Fruit fly (Drosophila melanogaster) whole organism, embryonic: Measurements from ENCODE around the gene sunn.

Experiments
- Adf1 ChIP-seq: fragments of 200-800 bp; sonication (Bioruptor generic); IDR thresholded peaks from 2 replicates; pipeline ENCODE4 v1.3.6; 2022; ENCODE audit warnings: missing biosample characterization, missing genetic modification characterization
- Bdp1 ChIP-seq: fragments of 200-800 bp; sonication (Bioruptor generic); optimal IDR thresholded peaks from 3 replicates; lab custom pipeline; 2016; ENCODE audit warnings: missing biosample characterization, missing genetic modification characterization
- CG10543 ChIP-seq: fragments of 200-800 bp; sonication (Bioruptor generic); optimal IDR thresholded peaks from 3 replicates; lab custom pipeline; 2017; ENCODE audit warnings: missing biosample characterization, mild to moderate bottlenecking, missing genetic modification characterization, moderate library complexity
- CG11247 ChIP-seq: fragments of 200-800 bp; sonication (Bioruptor generic); IDR thresholded peaks from 2 replicates; pipeline ENCODE4 v1.3.6; 2022; ENCODE audit warnings: missing biosample characterization, missing genetic modification characterization
- CG11398 ChIP-seq: fragments of 200-800 bp; sonication (Bioruptor generic); optimal IDR thresholded peaks from 2 replicates; lab custom pipeline; 2016; ENCODE audit warnings: missing biosample characterization, missing genetic modification characterization
- CG14667 ChIP-seq: fragments of 200-800 bp; sonication (Bioruptor generic); IDR thresholded peaks from 2 replicates; pipeline ENCODE4 v1.3.6; 2022; ENCODE audit warnings: missing biosample characterization, missing genetic modification characterization
- CG15073 ChIP-seq: fragments of 200-800 bp; sonication (Bioruptor generic); optimal IDR thresholded peaks from 2 replicates; lab custom pipeline; 2016; ENCODE audit warnings: missing biosample characterization, missing genetic modification characterization
- CG16813 ChIP-seq: fragments of 200-800 bp; sonication (Bioruptor generic); IDR thresholded peaks from 3 replicates; pipeline ENCODE4 v1.3.6; 2022; ENCODE audit warnings: missing biosample characterization, missing genetic modification characterization; ENCODE audit not compliant: partially characterized antibody
- CG16815 ChIP-seq: fragments of 200-800 bp; sonication (Bioruptor generic); optimal IDR thresholded peaks from 3 replicates; lab custom pipeline; 2017; ENCODE audit warnings: missing biosample characterization, mild to moderate bottlenecking, missing genetic modification characterization
- CG17359 ChIP-seq: fragments of 200-800 bp; sonication (Bioruptor generic); optimal IDR thresholded peaks from 3 replicates; lab custom pipeline; 2018; ENCODE audit warnings: missing biosample characterization, mild to moderate bottlenecking, missing genetic modification characterization, moderate library complexity
- CG2129 ChIP-seq: fragments of 200-800 bp; sonication (Bioruptor generic); IDR thresholded peaks from 2 replicates; pipeline ENCODE4 v1.3.6; 2022; ENCODE audit warnings: missing biosample characterization, missing genetic modification characterization; ENCODE audit not compliant: partially characterized antibody
- CG2678 ChIP-seq: fragments of 200-800 bp; sonication (Bioruptor generic); optimal IDR thresholded peaks from 3 replicates; lab custom pipeline; 2019; ENCODE audit warnings: missing biosample characterization, mild to moderate bottlenecking, missing genetic modification characterization, moderate library complexity
- CG31224 ChIP-seq: fragments of 200-800 bp; sonication (Bioruptor generic); IDR thresholded peaks from 2 replicates; pipeline ENCODE4 v1.3.6; 2022; ENCODE audit warnings: missing biosample characterization, missing genetic modification characterization
- CG3163 ChIP-seq: fragments of 200-800 bp; sonication (Bioruptor generic); optimal IDR thresholded peaks from 3 replicates; lab custom pipeline; 2016; ENCODE audit warnings: missing biosample characterization, missing genetic modification characterization
- CG33213 ChIP-seq: fragments of 200-800 bp; sonication (Bioruptor generic); optimal IDR thresholded peaks from 3 replicates; lab custom pipeline; 2016; ENCODE audit warnings: missing biosample characterization, missing genetic modification characterization
- CG34376 ChIP-seq: fragments of 200-800 bp; sonication (Bioruptor generic); optimal IDR thresholded peaks from 2 replicates; lab custom pipeline; 2018; ENCODE audit warnings: missing biosample characterization, mild to moderate bottlenecking, missing genetic modification characterization
- CG42726 ChIP-seq: fragments of 200-800 bp; sonication (Bioruptor generic); IDR thresholded peaks from 2 replicates; pipeline ENCODE4 v1.3.6; 2022; ENCODE audit warnings: missing biosample characterization, missing genetic modification characterization; ENCODE audit not compliant: partially characterized antibody
- CG4424 ChIP-seq: fragments of 200-800 bp; sonication (Bioruptor generic); optimal IDR thresholded peaks from 3 replicates; lab custom pipeline; 2016; ENCODE audit warnings: missing biosample characterization, missing genetic modification characterization
- CG7556 ChIP-seq: fragments of 200-800 bp; sonication (Bioruptor generic); optimal IDR thresholded peaks from 2 replicates; lab custom pipeline; 2017; ENCODE audit warnings: missing biosample characterization, mild to moderate bottlenecking, missing genetic modification characterization
- CG7928 ChIP-seq: fragments of 200-800 bp; sonication (Bioruptor generic); optimal IDR thresholded peaks from 2 replicates; lab custom pipeline; 2017; ENCODE audit warnings: missing biosample characterization, mild to moderate bottlenecking, missing genetic modification characterization
- CG9797 ChIP-seq: fragments of 200-800 bp; sonication (Bioruptor generic); optimal IDR thresholded peaks from 3 replicates; lab custom pipeline; 2018; ENCODE audit warnings: missing biosample characterization, mild to moderate bottlenecking, missing genetic modification characterization
- Camta ChIP-seq: fragments of 200-800 bp; sonication (Bioruptor generic); optimal IDR thresholded peaks from 2 replicates; lab custom pipeline; 2016; ENCODE audit warnings: missing biosample characterization, missing genetic modification characterization
- Gsc ChIP-seq: fragments of 200-800 bp; sonication (Bioruptor generic); IDR thresholded peaks from 2 replicates; pipeline ENCODE4 v1.3.6; 2022; ENCODE audit warnings: missing biosample characterization, missing genetic modification characterization
- H2.0 ChIP-seq: fragments of 200-800 bp; sonication (Bioruptor generic); IDR thresholded peaks from 2 replicates; pipeline ENCODE4 v1.3.6; 2022; ENCODE audit warnings: missing biosample characterization, missing genetic modification characterization
- HLH54F ChIP-seq: fragments of 200-800 bp; sonication (Bioruptor generic); optimal IDR thresholded peaks from 3 replicates; lab custom pipeline; 2016; ENCODE audit warnings: missing biosample characterization, missing genetic modification characterization
- HLHmδ ChIP-seq: fragments of 200-800 bp; sonication (Bioruptor generic); optimal IDR thresholded peaks from 2 replicates; lab custom pipeline; 2018; ENCODE audit warnings: missing biosample characterization, mild to moderate bottlenecking, missing genetic modification characterization, moderate library complexity
- Scr ChIP-seq: fragments of 200-800 bp; sonication (Bioruptor generic); IDR thresholded peaks from 2 replicates; pipeline ENCODE4 v1.3.6; 2022; ENCODE audit warnings: missing biosample characterization, missing genetic modification characterization; ENCODE audit not compliant: partially characterized antibody
- Ssrp ChIP-seq: fragments of 200-800 bp; sonication (Bioruptor generic); optimal IDR thresholded peaks from 2 replicates; lab custom pipeline; 2018; ENCODE audit warnings: missing biosample characterization, mild to moderate bottlenecking, missing genetic modification characterization, moderate library complexity
- Vsx1 ChIP-seq: fragments of 200-800 bp; sonication (Bioruptor generic); optimal IDR thresholded peaks from 2 replicates; lab custom pipeline; 2017; ENCODE audit warnings: missing biosample characterization, mild to moderate bottlenecking, missing genetic modification characterization, missing genetic modification reagents
- az2 ChIP-seq: fragments of 200-800 bp; sonication (Bioruptor generic); optimal IDR thresholded peaks from 3 replicates; lab custom pipeline; 2016; ENCODE audit warnings: missing biosample characterization, missing genetic modification characterization
- cas ChIP-seq: fragments of 200-800 bp; sonication (Bioruptor generic); IDR thresholded peaks from 2 replicates; pipeline ENCODE4 v1.3.6; 2022; ENCODE audit warnings: missing biosample characterization, missing genetic modification characterization
- gce ChIP-seq: fragments of 200-800 bp; sonication (Bioruptor generic); IDR thresholded peaks from 3 replicates; pipeline ENCODE4 v1.3.6; 2022; ENCODE audit warnings: missing biosample characterization, missing genetic modification characterization
- grau ChIP-seq: fragments of 200-800 bp; optimal IDR thresholded peaks from 3 replicates; lab custom pipeline; 2019; ENCODE audit warnings: missing biosample characterization, mild to moderate bottlenecking, missing genetic modification characterization, moderate library complexity
- hth ChIP-seq: fragments of >200 bp; optimal IDR thresholded peaks from 2 replicates; lab custom pipeline; 2017; ENCODE audit warnings: inconsistent platforms
- maf-S ChIP-seq: fragments of 200-800 bp; sonication (Bioruptor generic); optimal IDR thresholded peaks from 2 replicates; lab custom pipeline; 2016; ENCODE audit warnings: missing biosample characterization, missing genetic modification characterization
- nmo ChIP-seq: fragments of 200-800 bp; sonication (Bioruptor generic); optimal IDR thresholded peaks from 2 replicates; lab custom pipeline; 2018; ENCODE audit warnings: missing biosample characterization, mild to moderate bottlenecking, missing genetic modification characterization, moderate library complexity
- oc ChIP-seq: fragments of 200-800 bp; sonication (Bioruptor generic); optimal IDR thresholded peaks from 2 replicates; lab custom pipeline; 2018; ENCODE audit warnings: missing biosample characterization, mild to moderate bottlenecking, missing genetic modification characterization, moderate library complexity
- otp ChIP-seq: fragments of 200-800 bp; sonication (Bioruptor generic); IDR thresholded peaks from 3 replicates; pipeline ENCODE4, ENCODE4 v1.3.6; 2022; ENCODE audit warnings: missing biosample characterization, missing genetic modification characterization
- pb ChIP-seq: fragments of 200-800 bp; sonication (Bioruptor generic); optimal IDR thresholded peaks from 3 replicates; lab custom pipeline; 2016; ENCODE audit warnings: missing biosample characterization, missing genetic modification characterization
- phol ChIP-seq: fragments of 200-800 bp; sonication (Bioruptor generic); optimal IDR thresholded peaks from 3 replicates; lab custom pipeline; 2018; ENCODE audit warnings: missing biosample characterization, mild to moderate bottlenecking, missing genetic modification characterization, moderate library complexity
- psq ChIP-seq: fragments of 200-800 bp; sonication (Bioruptor generic); optimal IDR thresholded peaks from 2 replicates; lab custom pipeline; 2017; ENCODE audit warnings: missing biosample characterization, missing genetic modification characterization
- repo ChIP-seq: fragments of 200-800 bp; sonication (Bioruptor generic); optimal IDR thresholded peaks from 2 replicates; lab custom pipeline; 2016; ENCODE audit warnings: missing biosample characterization, missing genetic modification characterization
- row ChIP-seq: fragments of 200-800 bp; sonication (Bioruptor generic); IDR thresholded peaks from 3 replicates; pipeline ENCODE4 v1.3.6; 2022; ENCODE audit warnings: missing biosample characterization, missing genetic modification characterization
- sens-2 ChIP-seq: fragments of 200-800 bp; sonication (Bioruptor generic); IDR thresholded peaks from 2 replicates; pipeline ENCODE4 v1.3.6; 2022; ENCODE audit warnings: missing biosample characterization, missing genetic modification characterization
- sim ChIP-seq: fragments of 200-800 bp; sonication (Bioruptor generic); IDR thresholded peaks from 2 replicates; pipeline ENCODE4 v1.3.6; 2022; ENCODE audit warnings: missing biosample characterization, missing genetic modification characterization
- slp2 ChIP-seq: fragments of 200-800 bp; sonication (Bioruptor generic); optimal IDR thresholded peaks from 2 replicates; lab custom pipeline; 2016; ENCODE audit warnings: missing biosample characterization, missing genetic modification characterization
- so ChIP-seq: fragments of 200-800 bp; sonication (Bioruptor generic); IDR thresholded peaks from 3 replicates; pipeline ENCODE4 v1.3.6; 2022; ENCODE audit warnings: missing biosample characterization, missing genetic modification characterization
- stc ChIP-seq: fragments of 200-800 bp; sonication (Bioruptor generic); IDR thresholded peaks from 2 replicates; pipeline ENCODE4 v1.3.6; 2022; ENCODE audit warnings: missing biosample characterization, missing genetic modification characterization
- ttk ChIP-seq: fragments of 200-800 bp; sonication (Bioruptor generic); IDR thresholded peaks from 2 replicates; pipeline ENCODE4 v2.1.2; 2022; ENCODE audit warnings: missing biosample characterization, missing genetic modification characterization
- usp ChIP-seq: fragments of >200 bp; optimal IDR thresholded peaks from 2 replicates; lab custom pipeline; 2017; ENCODE audit warnings: missing biosample characterization, missing genetic modification characterization
- wdn ChIP-seq: fragments of 200-800 bp; sonication (Bioruptor generic); IDR thresholded peaks from 2 replicates; pipeline ENCODE4 v1.3.6; 2022; ENCODE audit warnings: missing biosample characterization, missing genetic modification characterization
- wor ChIP-seq: fragments of 200-800 bp; sonication (Bioruptor generic); IDR thresholded peaks from 2 replicates; pipeline ENCODE4 v1.3.6; 2022; ENCODE audit warnings: missing biosample characterization, missing genetic modification characterization

Gene sunn

dm6 chr3L:11680298-11680697 lies 47.9 kb upstream of the sunn start, which contains the start of gene CG32085 (continued):
- peak; percentile 42 for TF ChIP-seq CG34376 (GFP tag; lab: Kevin White, UChicago)
- TF ChIP-seq pb (GFP tag; lab: Kevin White, UChicago) = peak; percentile 25
- TF ChIP-seq CG7556 (GFP tag; lab: Kevin White, UChicago) = peak; percentile 56
- peak; percentile 54; the same call in 1 of the 2 replicates for TF ChIP-seq wdn (GFP tag; lab: Robert Waterston, UW)
- no peak for TF ChIP-seq ttk (GFP tag; lab: Robert Waterston, UW)
- TF ChIP-seq CG7928 (GFP tag; lab: Kevin White, UChicago) = peak; percentile 16
- no peak for TF ChIP-seq CG33213
- no peak for TF ChIP-seq CG15073 (GFP tag; lab: Kevin White, UChicago)
- TF ChIP-seq cas (GFP tag; lab: Robert Waterston, UW) = peak; percentile 70; the same call in 1 of the 2 replicates
- TF ChIP-seq CG14667 = peak; percentile 50; the same call in 1 of the 2 replicates
- TF ChIP-seq CG42726 (GFP tag; lab: Robert Waterston, UW) = no peak
- no peak for TF ChIP-seq CG9797 (GFP tag; lab: Kevin White, UChicago)
- no peak for TF ChIP-seq psq
- TF ChIP-seq CG10543 (GFP tag; lab: Kevin White, UChicago) = peak; percentile 60
- TF ChIP-seq row (GFP tag; lab: Robert Waterston, UW) = peak; percentile 74
- peak; percentile 18 for TF ChIP-seq HLHmδ
- no peak for TF ChIP-seq CG16813 (GFP tag; lab: Robert Waterston, UW)
- TF ChIP-seq Gsc (GFP tag; lab: Robert Waterston, UW) = no peak
- no peak for TF ChIP-seq Ssrp (tag; lab: Kevin White, UChicago)
- TF ChIP-seq oc (tag; lab: Kevin White, UChicago) = no peak
- peak; percentile 56; the same call in 1 of the 3 replicates for TF ChIP-seq otp (GFP tag; lab: Robert Waterston, UW)
- no peak for TF ChIP-seq phol (tag; lab: Kevin White, UChicago)
- TF ChIP-seq H2.0 (GFP tag; lab: Robert Waterston, UW) = peak; percentile 36; the same call in 1 of the 2 replicates
- 0 out of 2 replicates have a peak, but pooled peaks have one; percentile 33 for TF ChIP-seq CG31224 (GFP tag; lab: Robert Waterston, UW)
- no peak for TF ChIP-seq so (GFP tag; lab: Robert Waterston, UW)
- TF ChIP-seq CG17359 (tag; lab: Kevin White, UChicago) = peak; percentile 54
- no peak for TF ChIP-seq Vsx1
- no peak for TF ChIP-seq CG2129 (GFP tag; lab: Robert Waterston, UW)
- peak; percentile 41; the same call in 1 of the 2 replicates for TF ChIP-seq Adf1 (GFP tag; lab: Robert Waterston, UW)
- peak; percentile 0 for TF ChIP-seq Camta
- TF ChIP-seq CG11247 (GFP tag; lab: Robert Waterston, UW) = peak; percentile 77
- TF ChIP-seq Scr (GFP tag; lab: Robert Waterston, UW) = peak; percentile 14; the same call in 1 of the 2 replicates
- TF ChIP-seq CG3163 (GFP tag; lab: Kevin White, UChicago) = peak; percentile 17
- TF ChIP-seq nmo (GFP tag; lab: Kevin White, UChicago) = no peak
- peak; percentile 27 for TF ChIP-seq maf-S (GFP tag; lab: Kevin White, UChicago)
- peak; percentile 51 for TF ChIP-seq CG4424 (GFP tag; lab: Kevin White, UChicago)
- TF ChIP-seq sim (GFP tag; lab: Robert Waterston, UW) = no peak
- no peak for TF ChIP-seq sens-2 (GFP tag; lab: Robert Waterston, UW)
- TF ChIP-seq az2 (GFP tag; lab: Kevin White, UChicago) = peak; percentile 56
- TF ChIP-seq usp (GFP tag; lab: Kevin White, UChicago) = no peak
- TF ChIP-seq repo (GFP tag; lab: Kevin White, UChicago) = peak; percentile 28
- TF ChIP-seq hth (lab: Kevin White, UChicago) = no peak
- TF ChIP-seq CG11398 (GFP tag; lab: Kevin White, UChicago) = peak; percentile 4
- no peak for TF ChIP-seq Bdp1 (GFP tag; lab: Kevin White, UChicago)
- peak; percentile 8 for TF ChIP-seq CG16815 (GFP tag; lab: Kevin White, UChicago)
- peak; percentile 1 for TF ChIP-seq slp2 (GFP tag; lab: Kevin White, UChicago)
- peak; percentile 47 for TF ChIP-seq grau
- TF ChIP-seq CG2678 = peak; percentile 59
- peak; percentile 53; the same call in 1 of the 2 replicates for TF ChIP-seq stc (GFP tag; lab: Robert Waterston, UW)
- TF ChIP-seq HLH54F (GFP tag; lab: Kevin White, UChicago) = peak; percentile 54
- no peak for TF ChIP-seq wor (GFP tag; lab: Robert Waterston, UW)
- no peak for TF ChIP-seq gce (GFP tag; lab: Robert Waterston, UW)
